Worm (Caenorhabditis elegans) whole organism, L1 larva: Measurements from ENCODE around the gene bath-7.

Source experiments
- Y116A8C.19 ChIP-seq: sonication (generic microtip); optimal IDR thresholded peaks from 2 replicates; lab custom pipeline; 2016; ENCODE audit warnings: missing compliant biosample characterization, missing genetic modification characterization, borderline replicate concordance
- aha-1 ChIP-seq: fragments of 150-350 bp; optimal IDR thresholded peaks from 2 replicates; lab custom pipeline; 2014; ENCODE audit warnings: missing biosample characterization, missing genetic modification characterization
- aly-2 ChIP-seq: fragments of 150-350 bp; optimal IDR thresholded peaks from 2 replicates; lab custom pipeline; 2014; ENCODE audit warnings: missing biosample characterization, missing genetic modification characterization
- ceh-82 ChIP-seq, 3 experiments: fragments of 150-350 bp in 1 of 3; sonication (generic microtip) in 2 of 3; optimal IDR thresholded peaks; 2 replicates each; lab custom pipeline; 2014 to 2017; ENCODE audit warnings: missing biosample characterization in 3 of 3, missing genetic modification characterization in 3 of 3
- ceh-88 ChIP-seq: fragments of 200-800 bp; sonication (Bioruptor generic); IDR thresholded peaks from 2 replicates; pipeline ENCODE4 v1.3.6; 2022; ENCODE audit warnings: missing genetic modification characterization, missing compliant biosample characterization
- ceh-90 ChIP-seq: sonication (generic microtip); optimal IDR thresholded peaks from 2 replicates; lab custom pipeline; 2016; ENCODE audit warnings: missing genetic modification characterization, missing compliant biosample characterization
- dsc-1 ChIP-seq: sonication (generic microtip); optimal IDR thresholded peaks from 2 replicates; lab custom pipeline; 2016; ENCODE audit warnings: mild to moderate bottlenecking, missing genetic modification characterization, missing compliant biosample characterization
- efl-1 ChIP-seq, 4 experiments: fragments of 150-350 bp; optimal IDR thresholded peaks in 3 of 4; peaks in 1 of 4; 1 replicate in 1 of 4; 2 replicates in 3 of 4; lab custom pipeline; 2014; ENCODE audit warnings: missing biosample characterization in 2 of 4, missing genetic modification characterization in 2 of 4, missing genetic modification reagents in 2 of 4
- elt-2 ChIP-seq: sonication (generic microtip); optimal IDR thresholded peaks from 2 replicates; lab custom pipeline; 2016; ENCODE audit warnings: missing genetic modification characterization, mild to moderate bottlenecking, inconsistent platforms, missing compliant biosample characterization, missing genetic modification reagents
- ets-5 ChIP-seq: fragments of 200-800 bp; sonication (Bioruptor generic); IDR thresholded peaks from 2 replicates; pipeline ENCODE4 v1.3.6; 2022; ENCODE audit warnings: missing genetic modification characterization, missing compliant biosample characterization
- fkh-8 ChIP-seq: sonication (generic microtip); optimal IDR thresholded peaks from 2 replicates; lab custom pipeline; 2016; ENCODE audit warnings: mild to moderate bottlenecking, missing genetic modification characterization, missing compliant biosample characterization
- fos-1 ChIP-seq: fragments of 150-350 bp; optimal IDR thresholded peaks from 2 replicates; lab custom pipeline; 2014; ENCODE audit warnings: missing biosample characterization, missing genetic modification characterization
- hlh-17 ChIP-seq: fragments of 200-800 bp; sonication (Bioruptor generic); optimal IDR thresholded peaks from 2 replicates; lab custom pipeline; 2018; ENCODE audit warnings: missing genetic modification characterization, mild to moderate bottlenecking, missing compliant biosample characterization, moderate library complexity, borderline replicate concordance
- irx-1 ChIP-seq: sonication (generic microtip); optimal IDR thresholded peaks from 2 replicates; lab custom pipeline; 2016; ENCODE audit warnings: missing genetic modification characterization, missing compliant biosample characterization
- lin-13 ChIP-seq: fragments of 150-350 bp; optimal IDR thresholded peaks from 2 replicates; lab custom pipeline; 2014; ENCODE audit warnings: missing biosample characterization, missing genetic modification reagents, missing genetic modification characterization
- lin-15B ChIP-seq: fragments of 150-350 bp; sonication (generic microtip); optimal IDR thresholded peaks from 3 replicates; lab custom pipeline; 2014; ENCODE audit warnings: missing biosample characterization, missing genetic modification characterization
- lin-39 ChIP-seq: fragments of 150-350 bp; optimal IDR thresholded peaks from 2 replicates; lab custom pipeline; 2014; ENCODE audit warnings: missing biosample characterization, missing genetic modification reagents, missing genetic modification characterization
- mab-9 ChIP-seq: fragments of 200-800 bp; sonication (Bioruptor generic); IDR thresholded peaks from 2 replicates; pipeline ENCODE4 v1.3.6; 2022; ENCODE audit warnings: missing genetic modification reagents, missing genetic modification characterization, missing compliant biosample characterization
- mef-2 ChIP-seq: fragments of 150-350 bp; optimal IDR thresholded peaks from 2 replicates; lab custom pipeline; 2014; ENCODE audit warnings: missing biosample characterization, missing genetic modification characterization
- mep-1 ChIP-seq: fragments of 150-350 bp; optimal IDR thresholded peaks from 2 replicates; lab custom pipeline; 2014; ENCODE audit warnings: missing biosample characterization, missing genetic modification characterization
- nhr-12 ChIP-seq: sonication (generic microtip); optimal IDR thresholded peaks from 2 replicates; lab custom pipeline; 2017; ENCODE audit warnings: missing biosample characterization, missing genetic modification characterization
- nhr-19 ChIP-seq: fragments of 200-800 bp; sonication (Bioruptor generic); conservative IDR thresholded peaks from 2 replicates; pipeline ENCODE4 v1.3.6; 2022; ENCODE audit warnings: missing genetic modification characterization, missing compliant biosample characterization
- nhr-20 ChIP-seq: sonication (generic microtip); optimal IDR thresholded peaks from 2 replicates; lab custom pipeline; 2016; ENCODE audit warnings: mild to moderate bottlenecking, missing genetic modification characterization, missing compliant biosample characterization
- nhr-47 ChIP-seq: sonication (generic microtip); optimal IDR thresholded peaks from 2 replicates; lab custom pipeline; 2016; ENCODE audit warnings: mild to moderate bottlenecking, missing genetic modification characterization, moderate library complexity, missing compliant biosample characterization
- nhr-71 ChIP-seq: sonication (generic microtip); optimal IDR thresholded peaks from 2 replicates; lab custom pipeline; 2016; ENCODE audit warnings: mild to moderate bottlenecking, missing genetic modification characterization, moderate library complexity, missing compliant biosample characterization
- nhr-76 ChIP-seq: sonication (generic microtip); optimal IDR thresholded peaks from 2 replicates; lab custom pipeline; 2017; ENCODE audit warnings: missing biosample characterization, missing genetic modification characterization
- nhr-84 ChIP-seq: sonication (generic microtip); optimal IDR thresholded peaks from 2 replicates; lab custom pipeline; 2017; ENCODE audit warnings: missing biosample characterization, missing genetic modification characterization
- pqm-1 ChIP-seq: sonication (generic microtip); optimal IDR thresholded peaks from 3 replicates; lab custom pipeline; 2017; ENCODE audit warnings: missing biosample characterization, missing genetic modification characterization
- rnt-1 ChIP-seq: sonication (generic microtip); optimal IDR thresholded peaks from 2 replicates; lab custom pipeline; 2016; ENCODE audit warnings: mild to moderate bottlenecking, missing genetic modification characterization, moderate library complexity, missing compliant biosample characterization
- snpc-4 ChIP-seq: fragments of 150-350 bp; optimal IDR thresholded peaks from 2 replicates; lab custom pipeline; 2014; ENCODE audit warnings: missing biosample characterization, missing genetic modification characterization
- sox-4 ChIP-seq: sonication (generic microtip); optimal IDR thresholded peaks from 2 replicates; lab custom pipeline; 2016; ENCODE audit warnings: missing genetic modification characterization, missing compliant biosample characterization
- sptf-1 ChIP-seq: fragments of 150-350 bp; optimal IDR thresholded peaks from 2 replicates; lab custom pipeline; 2014; ENCODE audit warnings: missing biosample characterization, missing genetic modification characterization
- swsn-7 ChIP-seq: sonication (generic microtip); optimal IDR thresholded peaks from 2 replicates; lab custom pipeline; 2016; ENCODE audit warnings: missing genetic modification characterization, missing compliant biosample characterization
- tlp-1 ChIP-seq: fragments of 150-350 bp; optimal IDR thresholded peaks from 2 replicates; lab custom pipeline; 2014; ENCODE audit warnings: missing biosample characterization, missing genetic modification characterization
- unc-130 ChIP-seq: fragments of 150-350 bp; optimal IDR thresholded peaks from 2 replicates; lab custom pipeline; 2017; ENCODE audit warnings: missing biosample characterization, missing genetic modification characterization, inconsistent platforms
- xbp-1 ChIP-seq: sonication (generic microtip); optimal IDR thresholded peaks from 2 replicates; lab custom pipeline; 2016; ENCODE audit warnings: missing genetic modification characterization, missing compliant biosample characterization
- zag-1 ChIP-seq: fragments of 150-350 bp; optimal IDR thresholded peaks from 2 replicates; lab custom pipeline; 2014; ENCODE audit warnings: missing biosample characterization, missing genetic modification characterization

The bath-7 gene

ce11 chrII:1895278-1895677, 25.6 kb downstream of the bath-7 start, which contains the start of gene C46F9.5:
TSS of gene C46F9.5 (plus strand) at chrII:1895578.
- TF ChIP-seq dsc-1 (tag; lab: Kevin White, UChicago) (no peak), irx-1 (tag; lab: Kevin White, UChicago) (no peak), Y116A8C.19 (tag; lab: Kevin White, UChicago) (no peak), zag-1 (tag; lab: Kevin White, UChicago) (no peak), swsn-7 (tag; lab: Kevin White, UChicago) (no peak), sptf-1 (tag; lab: Kevin White, UChicago) (no peak), nhr-84 (tag; lab: Kevin White, UChicago) (no peak), unc-130 (tag; lab: Kevin White, UChicago) (no peak), aly-2 (tag; lab: Kevin White, UChicago) (no peak)

- TF ChIP-seq nhr-76 (tag; lab: Kevin White, UChicago) = no peak
- no peak for TF ChIP-seq rnt-1 (tag; lab: Kevin White, UChicago)
- TF ChIP-seq swsn-7 (tag; lab: Kevin White, UChicago) = no peak
- TF ChIP-seq nhr-71 (tag; lab: Kevin White, UChicago) = no peak
- TF ChIP-seq tlp-1 (tag; lab: Kevin White, UChicago) = no peak
- no peak for TF ChIP-seq nhr-19 (GFP tag; lab: Robert Waterston, UW)
- no peak for TF ChIP-seq ceh-90
- no peak for TF ChIP-seq hlh-17
- no peak for TF ChIP-seq ceh-88
- TF ChIP-seq nhr-47 (tag; lab: Kevin White, UChicago) = no peak
- TF ChIP-seq snpc-4 (tag; lab: Kevin White, UChicago) = no peak
- TF ChIP-seq mab-9 (GFP tag; lab: Robert Waterston, UW) = no peak
- TF ChIP-seq sptf-1 (tag; lab: Kevin White, UChicago) = no peak
- no peak for TF ChIP-seq pqm-1 (tag; lab: Kevin White, UChicago)
- TF ChIP-seq lin-15B (tag; lab: Kevin White, UChicago) = no peak
Measured at ce11 chrII:1893912-1894311, 27.0 kb downstream of the bath-7 start, which contains the start of gene C16C4.1. TSS of gene C16C4.1 (plus strand) at chrII:1894212.

- TF ChIP-seq lin-39 (no peak), elt-2 (tag; lab: Kevin White, UChicago) (no peak), mef-2 (tag; lab: Kevin White, UChicago) (no peak), efl-1 (optimal IDR thresholded peaks at IDR 0.05; lab: Kevin White, UChicago) (no peak), efl-1 (GFP tag; optimal IDR thresholded peaks at IDR 0.05 in 1 of 2; lab: Kevin White, UChicago) (peak in 1 of 2 experiments; percentile 45)
Measured at ce11 chrII:1890682-1891081, 30.2 kb downstream of the bath-7 start, which contains the start of gene math-9. TSS of gene math-9 (minus strand) at chrII:1890782.

ce11 chrII:1889071-1889470, 31.8 kb downstream of the bath-7 start, which contains the start of gene math-8:
TSS of gene math-8 (minus strand) at chrII:1889171.
- TF ChIP-seq mab-9 (GFP tag; lab: Robert Waterston, UW) (no peak), lin-13 (no peak), fkh-8 (no peak), Y116A8C.19 (tag; lab: Kevin White, UChicago) (no peak), fos-1 (tag; lab: Kevin White, UChicago) (no peak), zag-1 (tag; lab: Kevin White, UChicago) (no peak), lin-15B (tag; lab: Kevin White, UChicago) (no peak), sox-4 (no peak), aha-1 (tag; lab: Kevin White, UChicago) (no peak), nhr-12 (tag; lab: Kevin White, UChicago) (no peak), xbp-1 (tag; lab: Kevin White, UChicago) (no peak), nhr-20 (no peak)

- TF ChIP-seq elt-2 (tag; lab: Kevin White, UChicago) = no peak
- TF ChIP-seq mab-9 (GFP tag; lab: Robert Waterston, UW) = no peak
- TF ChIP-seq zag-1 (tag; lab: Kevin White, UChicago) = no peak
- no peak for TF ChIP-seq ets-5
- no peak for TF ChIP-seq ceh-82 (tag; optimal IDR thresholded peaks at IDR 0.05; lab: Kevin White, UChicago)
- no peak for TF ChIP-seq mep-1 (tag; lab: Kevin White, UChicago)
- TF ChIP-seq lin-39 = no peak
Measured at ce11 chrII:1886379-1886778, 34.5 kb downstream of the bath-7 start, which contains the start of gene math-7. TSS of gene math-7 (minus strand) at chrII:1886479.
